Fruit fly (Drosophila melanogaster) whole organism, wandering third instar larva: ENCODE measurements around the gene tipE.

Experiments used
- Abd-B ChIP-seq: fragments of >200 bp; optimal IDR thresholded peaks from 2 replicates; lab custom pipeline; 2017; ENCODE audit warnings: missing biosample characterization, missing genetic modification characterization
- N ChIP-seq: fragments of >200 bp; optimal IDR thresholded peaks from 2 replicates; lab custom pipeline; 2018; ENCODE audit warnings: missing biosample characterization, missing external identifiers, missing genetic modification characterization
- dl ChIP-seq, 2 experiments: fragments of 175-275, 200-275 bp in 1 of 2; fragments of 200-275 bp in 1 of 2; sonication (Bioruptor generic); optimal IDR thresholded peaks; lab custom pipeline; 2018; ENCODE audit warnings: mild to moderate bottlenecking in 2 of 2, missing biosample characterization in 2 of 2, missing genetic modification characterization in 2 of 2, moderate library complexity in 2 of 2; ENCODE audit not compliant: partially characterized antibody in 2 of 2, insufficient read depth in 1 of 2
- dsf ChIP-seq: sonication (Bioruptor generic); optimal IDR thresholded peaks from 2 replicates; lab custom pipeline; 2016; ENCODE audit warnings: missing biosample characterization, missing genetic modification characterization, borderline replicate concordance
- psq ChIP-seq: fragments of 200-800 bp; sonication (Bioruptor generic); optimal IDR thresholded peaks from 3 replicates; lab custom pipeline; 2017; ENCODE audit warnings: missing biosample characterization, mild to moderate bottlenecking, missing genetic modification characterization, moderate library complexity
- sv ChIP-seq: fragments of 200-800 bp; sonication (Bioruptor generic); optimal IDR thresholded peaks from 3 replicates; lab custom pipeline; 2016; ENCODE audit warnings: missing biosample characterization, missing genetic modification characterization

- no peak for TF ChIP-seq N (GFP tag; lab: Kevin White, UChicago)
- no peak for TF ChIP-seq psq (GFP tag; lab: Kevin White, UChicago)
- no peak for TF ChIP-seq dl (GFP tag; optimal IDR thresholded peaks at IDR 0.05; lab: Kevin White, UChicago; ENCODE audit: insufficient read depth in 1 of 2, partially characterized antibody in 2 of 2)
- no peak for TF ChIP-seq Abd-B
- no peak for TF ChIP-seq sv (GFP tag; lab: Kevin White, UChicago)
- no peak for TF ChIP-seq dsf
These were observed 27.4 kb upstream of the tipE start, which contains the start of gene nab for dm6 chr3L:4160926-4161325.
